Fruit fly (Drosophila melanogaster): ENCODE measurements around the gene CG4586.

- no peak for TF ChIP-seq usp (GFP tag; optimal IDR thresholded peaks at IDR 0.05)
- TF ChIP-seq CG8478 (optimal IDR thresholded peaks at IDR 0.05), result no peak
- TF ChIP-seq pan (optimal IDR thresholded peaks at IDR 0.05), result no peak
- TF ChIP-seq EcR (GFP tag; optimal IDR thresholded peaks at IDR 0.05), result no peak
Observed at dm6 chrX:7004101-7004700, 34.5 kb downstream of the CG4586 start.
